Fruit fly (Drosophila melanogaster): ENCODE measurements around the gene by.

DNA sequence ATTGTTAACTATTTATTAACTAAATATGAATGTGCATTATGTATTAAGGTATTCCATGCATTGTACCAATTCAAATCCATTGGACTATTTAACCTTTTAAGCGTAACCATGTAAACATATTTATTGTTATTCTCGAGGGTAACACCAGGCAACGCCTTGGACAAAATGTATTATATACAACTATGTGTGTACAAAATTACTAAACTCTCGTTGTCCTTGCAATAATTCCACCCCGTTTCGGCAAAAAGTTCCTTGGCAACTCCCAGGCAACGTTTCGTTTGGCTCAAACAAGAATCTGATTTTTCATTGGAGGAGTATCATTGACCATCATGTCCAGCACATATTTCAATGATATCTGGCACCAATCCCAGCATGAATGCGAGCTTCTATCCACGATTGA lies 33.1 kb upstream of the by start, which contains the start of gene CG16789:
- TF ChIP-seq CG4404 (GFP tag; IDR thresholded peaks at IDR 0.05) = no peak
- no peak for TF ChIP-seq CG31365 (tag; optimal IDR thresholded peaks at IDR 0.05)
- TF ChIP-seq chm (GFP tag; IDR thresholded peaks at IDR 0.05) = no peak
- no peak for TF ChIP-seq CG8359 (GFP tag; optimal IDR thresholded peaks at IDR 0.05; ENCODE audit: borderline replicate concordance)
- no peak for TF ChIP-seq scrt (GFP tag; optimal IDR thresholded peaks at IDR 0.05)
- TF ChIP-seq nau (GFP tag; optimal IDR thresholded peaks at IDR 0.05) = no peak
- TF ChIP-seq so (GFP tag; IDR thresholded peaks at IDR 0.05) = no peak
- no peak for TF ChIP-seq usp (GFP tag; optimal IDR thresholded peaks at IDR 0.05)
- no peak for TF ChIP-seq lov (optimal IDR thresholded peaks at IDR 0.05)
- TF ChIP-seq lov (GFP tag; IDR thresholded peaks at IDR 0.05) = no peak
- TF ChIP-seq lmd (GFP tag; IDR thresholded peaks at IDR 0.05) = no peak
- TF ChIP-seq ham (GFP tag; IDR thresholded peaks at IDR 0.05) = no peak
- no peak for TF ChIP-seq ro (GFP tag; IDR thresholded peaks at IDR 0.05)
- no peak for TF ChIP-seq Lpt (GFP tag; optimal IDR thresholded peaks at IDR 0.05)
- no peak for TF ChIP-seq CG10543 (GFP tag; optimal IDR thresholded peaks at IDR 0.05)
